Worm (Caenorhabditis elegans): Measurements from ENCODE around the gene ceh-20.

The ceh-20 gene

DNA sequence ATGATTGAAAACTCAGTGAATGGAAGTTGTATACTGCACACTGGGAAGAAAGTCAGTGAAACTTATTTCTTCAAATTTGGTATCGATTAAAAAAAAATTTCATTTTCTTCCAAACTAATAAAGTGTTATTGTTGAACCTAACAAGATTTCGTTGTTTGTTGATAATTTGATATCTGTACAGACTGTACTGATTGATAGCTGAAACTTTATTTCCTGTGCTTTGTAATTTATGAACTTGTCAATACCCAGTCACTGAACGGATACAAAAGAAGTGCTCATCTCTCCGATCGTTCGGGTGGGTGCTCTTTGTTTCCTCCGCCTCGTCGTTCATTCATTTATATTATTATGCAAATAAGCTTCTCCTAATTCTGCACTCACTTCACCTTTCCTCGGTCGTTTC, 10.6 kb upstream of the ceh-20 start, which contains the start of gene F31E3.12:
TSS of gene F31E3.12 (plus strand) at position 301 of the 400 bp plus-strand sequence.
- TF ChIP-seq let-526 (GFP tag; IDR thresholded peaks at IDR 0.05) (no peak), ekl-4 (GFP tag; IDR thresholded peaks at IDR 0.05) (no peak), repo-1 (tag; optimal IDR thresholded peaks at IDR 0.05) (no peak), somi-1 (GFP tag; optimal IDR thresholded peaks at IDR 0.05) (no peak), cebp-1 (GFP tag; IDR thresholded peaks at IDR 0.05) (no peak), cebp-1 (tag; optimal IDR thresholded peaks at IDR 0.05) (no peak), sdz-38 (tag; optimal IDR thresholded peaks at IDR 0.05) (no peak), F22D6.2 (tag; optimal IDR thresholded peaks at IDR 0.05) (no peak), hlh-12 (tag; optimal IDR thresholded peaks at IDR 0.05) (no peak), efl-1 (GFP tag; optimal IDR thresholded peaks at IDR 0.05) (no peak), ZK185.1 (tag; optimal IDR thresholded peaks at IDR 0.05; ENCODE audit: poor library complexity, severe bottlenecking) (no peak), K12H6.12 (tag; optimal IDR thresholded peaks at IDR 0.05) (no peak), ceh-79 (tag; optimal IDR thresholded peaks at IDR 0.05) (no peak), dpff-1 (tag; optimal IDR thresholded peaks at IDR 0.05) (no peak)

DNA sequence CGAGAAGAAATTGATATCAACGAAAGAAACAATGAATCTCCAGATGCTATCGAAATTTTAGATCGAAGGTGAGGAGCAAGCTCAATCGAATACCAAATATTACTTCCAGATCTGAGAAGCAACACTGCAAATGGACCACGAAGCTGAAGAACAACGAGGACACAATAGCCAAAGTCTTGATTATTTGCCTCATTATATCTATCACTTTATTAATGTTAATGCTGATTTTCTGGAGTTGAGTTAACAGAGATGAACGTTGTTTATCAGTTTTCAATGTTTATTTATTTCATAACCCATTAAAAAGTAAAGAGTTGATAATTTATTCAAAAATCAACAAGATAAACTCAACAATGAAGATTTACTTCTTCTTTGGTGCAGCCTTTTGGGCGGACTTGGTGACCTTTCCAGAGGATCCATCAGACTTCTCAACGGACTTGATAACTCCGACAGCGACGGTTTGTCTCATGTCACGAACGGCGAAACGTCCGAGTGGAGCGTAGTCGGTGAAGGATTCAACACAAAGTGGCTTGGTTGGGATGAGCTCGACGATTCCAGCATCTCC, 9.8 kb upstream of the ceh-20 start:
- TF ChIP-seq F52B5.7 (tag; optimal IDR thresholded peaks at IDR 0.05) (peak; percentile 14), dpl-1 (GFP tag; optimal IDR thresholded peaks at IDR 0.05) (peak; percentile 2), lin-54 (GFP tag; optimal IDR thresholded peaks at IDR 0.05) (peak; percentile 80), cebp-1 (GFP tag; IDR thresholded peaks at IDR 0.05) (no peak), cebp-1 (tag; optimal IDR thresholded peaks at IDR 0.05) (peak; percentile 51), ama-1 (optimal IDR thresholded peaks at IDR 0.05) (no peak), ama-1 (GFP tag; optimal IDR thresholded peaks at IDR 0.05) (peak in 1 of 2 experiments; percentile 84), tbx-9 (tag; optimal IDR thresholded peaks at IDR 0.05; ENCODE audit: borderline replicate concordance) (no peak), madf-3 (GFP tag; IDR thresholded peaks at IDR 0.05) (peak; percentile 82), D2030.7 (GFP tag; IDR thresholded peaks at IDR 0.05) (peak; percentile 67), madf-8 (GFP tag; conservative IDR thresholded peaks at IDR 0.05) (no peak), snpc-4 (GFP tag; optimal IDR thresholded peaks at IDR 0.05) (peak; percentile 64), snpc-4 (tag; optimal IDR thresholded peaks at IDR 0.05) (peak in 3 of 4 experiments; percentile 57 to 76 (median 74)), rcor-1 (GFP tag; IDR thresholded peaks at IDR 0.05) (peak; percentile 89), lsy-27 (tag; optimal IDR thresholded peaks at IDR 0.05; ENCODE audit: borderline replicate concordance, insufficient read depth) (no peak), hlh-26 (GFP tag; conservative IDR thresholded peaks at IDR 0.05) (no peak), attf-3 (GFP tag; conservative IDR thresholded peaks at IDR 0.05) (no peak), ztf-18 (tag; optimal IDR thresholded peaks at IDR 0.05) (no peak), B0035.1 (tag; optimal IDR thresholded peaks at IDR 0.05) (no peak), tlf-1 (GFP tag; optimal IDR thresholded peaks at IDR 0.05) (peak; percentile 84), zim-3 (tag; optimal IDR thresholded peaks at IDR 0.05) (peak; percentile 33), ztf-25 (GFP tag; IDR thresholded peaks at IDR 0.05) (no peak), ztf-3 (GFP tag; optimal IDR thresholded peaks at IDR 0.05) (no peak), nhr-179 (tag; optimal IDR thresholded peaks at IDR 0.05) (no peak), ceh-100 (GFP tag; IDR thresholded peaks at IDR 0.05) (peak; percentile 12; the same call in 1 of the 2 replicates), efl-1 (GFP tag; optimal IDR thresholded peaks at IDR 0.05) (peak; percentile 31), snpc-1.1 (tag; optimal IDR thresholded peaks at IDR 0.05; ENCODE audit: insufficient read depth) (peak; percentile 45), unc-130 (GFP tag; optimal IDR thresholded peaks at IDR 0.05) (peak; percentile 82), fkh-3 (tag; optimal IDR thresholded peaks at IDR 0.05) (no peak), F49E8.2 (tag; optimal IDR thresholded peaks at IDR 0.05; ENCODE audit: insufficient read depth) (peak; percentile 97), snpc-3.4 (tag; optimal IDR thresholded peaks at IDR 0.05) (peak; percentile 89), lsl-1 (GFP tag; optimal IDR thresholded peaks at IDR 0.05) (peak; percentile 74), dpff-1 (tag; optimal IDR thresholded peaks at IDR 0.05) (no peak), him-1 (tag; optimal IDR thresholded peaks at IDR 0.05) (peak; percentile 92), Y56A3A.18 (GFP tag; IDR thresholded peaks at IDR 0.05) (peak; percentile 87), hmg-20 (GFP tag; IDR thresholded peaks at IDR 0.05) (peak; percentile 55; the same call in 1 of the 2 replicates), ekl-4 (GFP tag; IDR thresholded peaks at IDR 0.05) (peak; percentile 85), egl-18 (GFP tag; IDR thresholded peaks at IDR 0.05) (no peak)

Data from whole organism, young adult.